Worm (Caenorhabditis elegans): ENCODE data around the gene pax-1.

DNA sequence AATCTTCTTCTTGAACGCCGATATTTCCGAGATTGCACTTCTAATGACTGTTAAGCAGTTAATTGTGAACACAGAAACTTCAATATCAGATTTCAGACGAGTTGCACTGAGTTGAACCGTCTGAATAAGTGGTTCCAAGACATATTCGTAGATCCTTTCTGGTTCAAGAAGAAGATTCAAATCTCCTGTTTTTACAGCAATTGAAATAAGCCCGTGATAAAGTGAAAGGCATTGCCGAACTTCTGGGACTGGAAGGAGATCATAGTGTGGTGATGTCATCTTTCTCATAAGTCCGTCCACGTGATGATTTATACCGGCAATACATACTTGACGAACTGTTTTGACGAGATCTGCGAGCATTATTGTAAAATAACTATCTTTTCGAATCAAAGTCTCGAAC is 5.2 kb upstream of the pax-1 start:
- TF ChIP-seq efl-1 (GFP tag; optimal IDR thresholded peaks at IDR 0.05) (no peak), hlh-26 (GFP tag; conservative IDR thresholded peaks at IDR 0.05) (no peak), let-526 (GFP tag; IDR thresholded peaks at IDR 0.05) (no peak), ztf-28 (GFP tag; IDR thresholded peaks at IDR 0.05) (no peak)
